Worm (Caenorhabditis elegans): Measurements from ENCODE around the gene T05A8.7.

DNA sequence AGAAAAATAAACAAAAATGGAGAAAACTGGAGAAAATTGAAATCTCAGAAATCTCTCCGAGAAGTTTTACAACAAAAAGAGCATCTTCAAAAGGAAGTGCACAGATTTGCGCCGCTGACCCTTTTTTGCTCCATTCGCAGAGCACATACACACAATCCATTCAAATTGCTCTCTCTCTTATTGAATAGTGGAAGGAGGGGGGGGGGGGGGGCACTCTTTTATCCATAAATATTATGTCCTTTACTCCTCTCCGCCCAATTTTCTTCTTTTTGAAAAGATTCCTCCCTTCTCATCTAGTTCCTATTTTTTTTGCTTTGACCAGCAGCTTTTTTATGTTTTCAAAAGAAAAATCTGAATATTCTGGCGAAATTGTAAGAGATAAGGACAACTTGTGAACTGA is 47.1 kb downstream of the T05A8.7 start:
- TF ChIP-seq irx-1 (tag; optimal IDR thresholded peaks at IDR 0.05) (no peak), nhr-76 (tag; optimal IDR thresholded peaks at IDR 0.05) (no peak), hlh-4 (tag; optimal IDR thresholded peaks at IDR 0.05) (no peak), ztf-11 (tag; optimal IDR thresholded peaks at IDR 0.05) (no peak), snpc-4 (tag; optimal IDR thresholded peaks at IDR 0.05) (no peak), ceh-88 (GFP tag; IDR thresholded peaks at IDR 0.05) (no peak), dsc-1 (tag; optimal IDR thresholded peaks at IDR 0.05) (no peak), dpl-1 (GFP tag; optimal IDR thresholded peaks at IDR 0.05) (no peak), unc-130 (tag; optimal IDR thresholded peaks at IDR 0.05) (no peak), unc-62 (GFP tag; optimal IDR thresholded peaks at IDR 0.05) (no peak)

All from whole organism, L1 larva.